Fruit fly (Drosophila melanogaster) whole organism, wandering third instar larva: ENCODE results near the gene egh.

Source experiments
- Abd-B ChIP-seq: fragments of >200 bp; optimal IDR thresholded peaks from 2 replicates; lab custom pipeline; 2017; ENCODE audit warnings: missing biosample characterization, missing genetic modification characterization
- CG32264 ChIP-seq: fragments of 200-800 bp; sonication (Bioruptor generic); optimal IDR thresholded peaks from 2 replicates; lab custom pipeline; 2016; ENCODE audit warnings: missing biosample characterization, missing genetic modification characterization
- CG9705 ChIP-seq: fragments of 200-800 bp; sonication (Bioruptor generic); optimal IDR thresholded peaks from 2 replicates; lab custom pipeline; 2018; ENCODE audit warnings: missing biosample characterization, mild to moderate bottlenecking, missing genetic modification characterization
- CrebA ChIP-seq: fragments of 200-800 bp; sonication (Bioruptor generic); optimal IDR thresholded peaks from 2 replicates; lab custom pipeline; 2016; ENCODE audit warnings: missing biosample characterization, mild to moderate bottlenecking, missing genetic modification characterization, borderline replicate concordance
- Dfd ChIP-seq: fragments of >200 bp; optimal IDR thresholded peaks from 2 replicates; lab custom pipeline; 2017; ENCODE audit warnings: missing biosample characterization, missing genetic modification characterization
- Dif ChIP-seq: fragments of 200-275, 200-300 bp; sonication (Bioruptor generic); optimal IDR thresholded peaks from 2 replicates; lab custom pipeline; 2018; ENCODE audit warnings: missing biosample characterization, missing genetic modification characterization; ENCODE audit not compliant: partially characterized antibody
- GATAd ChIP-seq: sonication (Bioruptor generic); optimal IDR thresholded peaks from 2 replicates; lab custom pipeline; 2016; ENCODE audit warnings: missing biosample characterization, missing genetic modification characterization
- HLH106 ChIP-seq: fragments of 200-800 bp; optimal IDR thresholded peaks from 3 replicates; lab custom pipeline; 2019; ENCODE audit warnings: missing biosample characterization, mild to moderate bottlenecking, missing genetic modification characterization, moderate library complexity
- Hnf4 ChIP-seq: fragments of 200-800 bp; sonication (Bioruptor generic); optimal IDR thresholded peaks from 2 replicates; lab custom pipeline; 2016; ENCODE audit warnings: missing biosample characterization, mild to moderate bottlenecking, missing genetic modification characterization
- Hr78 ChIP-seq: fragments of >200 bp; optimal IDR thresholded peaks from 2 replicates; lab custom pipeline; 2017; ENCODE audit warnings: missing biosample characterization, missing genetic modification characterization
- Hr83 ChIP-seq: fragments of 200-300 bp; sonication (Bioruptor generic); optimal IDR thresholded peaks from 2 replicates; lab custom pipeline; 2016; ENCODE audit warnings: missing biosample characterization, mild to moderate bottlenecking, missing genetic modification characterization, moderate library complexity; ENCODE audit not compliant: poor library complexity, severe bottlenecking
- Jra ChIP-seq: sonication (Bioruptor generic); optimal IDR thresholded peaks from 2 replicates; lab custom pipeline; 2016; ENCODE audit warnings: missing biosample characterization, missing genetic modification characterization
- Mio ChIP-seq: sonication (Bioruptor generic); optimal IDR thresholded peaks from 2 replicates; lab custom pipeline; 2016; ENCODE audit warnings: missing biosample characterization, missing genetic modification characterization
- Myc ChIP-seq: fragments of >200 bp; optimal IDR thresholded peaks from 2 replicates; lab custom pipeline; 2017
- OdsH ChIP-seq: fragments of 200-800 bp; sonication (Bioruptor generic); optimal IDR thresholded peaks from 2 replicates; lab custom pipeline; 2016; ENCODE audit warnings: missing biosample characterization, mild to moderate bottlenecking, missing genetic modification characterization
- Rel ChIP-seq, 2 experiments: fragments of 200-800 bp; sonication (Bioruptor generic) in 1 of 2; optimal IDR thresholded peaks; 2 replicates in 1 of 2; 3 replicates in 1 of 2; lab custom pipeline; 2016 to 2019; ENCODE audit warnings: mild to moderate bottlenecking in 2 of 2, missing biosample characterization in 2 of 2, missing genetic modification characterization in 2 of 2, moderate library complexity in 1 of 2
- Sp1 ChIP-seq: fragments of 200-800 bp; sonication (Bioruptor generic); optimal IDR thresholded peaks from 3 replicates; lab custom pipeline; 2019; ENCODE audit warnings: missing biosample characterization, mild to moderate bottlenecking, missing genetic modification characterization, moderate library complexity
- Vsx2 ChIP-seq: fragments of 200-300, 225-300 bp; sonication (Bioruptor generic); optimal IDR thresholded peaks from 2 replicates; lab custom pipeline; 2018; ENCODE audit warnings: missing biosample characterization, missing genetic modification characterization; ENCODE audit not compliant: partially characterized antibody
- br ChIP-seq: fragments of 200-800 bp; sonication (Bioruptor generic); optimal IDR thresholded peaks from 2 replicates; lab custom pipeline; 2016; ENCODE audit warnings: missing biosample characterization, missing genetic modification characterization
- brk ChIP-seq: fragments of 200-800 bp; sonication (Bioruptor generic); optimal IDR thresholded peaks from 2 replicates; lab custom pipeline; 2016; ENCODE audit warnings: missing biosample characterization, mild to moderate bottlenecking, missing genetic modification characterization
- dl ChIP-seq, 2 experiments: fragments of 175-275, 200-275 bp in 1 of 2; fragments of 200-275 bp in 1 of 2; sonication (Bioruptor generic); optimal IDR thresholded peaks; lab custom pipeline; 2018; ENCODE audit warnings: mild to moderate bottlenecking in 2 of 2, missing biosample characterization in 2 of 2, missing genetic modification characterization in 2 of 2, moderate library complexity in 2 of 2; ENCODE audit not compliant: partially characterized antibody in 2 of 2, insufficient read depth in 1 of 2
- dmrt93B ChIP-seq: fragments of 200-800 bp; sonication (Bioruptor generic); optimal IDR thresholded peaks from 2 replicates; lab custom pipeline; 2018; ENCODE audit warnings: missing biosample characterization, mild to moderate bottlenecking, missing genetic modification characterization
- dsf ChIP-seq: sonication (Bioruptor generic); optimal IDR thresholded peaks from 2 replicates; lab custom pipeline; 2016; ENCODE audit warnings: missing biosample characterization, missing genetic modification characterization, borderline replicate concordance
- ey ChIP-seq: fragments of 200-800 bp; sonication (Bioruptor generic); optimal IDR thresholded peaks from 2 replicates; lab custom pipeline; 2016; ENCODE audit warnings: missing biosample characterization, missing genetic modification characterization
- foxo ChIP-seq, 2 experiments: fragments of 200-800 bp; sonication (Bioruptor generic); optimal IDR thresholded peaks; 2 replicates in 1 of 2; 3 replicates in 1 of 2; lab custom pipeline; 2016 to 2017; ENCODE audit warnings: missing biosample characterization in 2 of 2, missing genetic modification characterization in 2 of 2
- fru ChIP-seq: fragments of 200-800 bp; sonication (Bioruptor generic); optimal IDR thresholded peaks from 3 replicates; lab custom pipeline; 2016; ENCODE audit warnings: missing biosample characterization, mild to moderate bottlenecking, missing genetic modification characterization
- h ChIP-seq: fragments of 200-800 bp; sonication (Bioruptor generic); optimal IDR thresholded peaks from 3 replicates; lab custom pipeline; 2016; ENCODE audit warnings: missing biosample characterization, mild to moderate bottlenecking, missing genetic modification characterization
- jim ChIP-seq: fragments of 175-275, 200-325 bp; sonication (Bioruptor generic); optimal IDR thresholded peaks from 2 replicates; lab custom pipeline; 2016; ENCODE audit warnings: missing biosample characterization, mild to moderate bottlenecking, missing genetic modification characterization
- lola ChIP-seq: fragments of >200 bp; optimal IDR thresholded peaks from 2 replicates; lab custom pipeline; 2017; ENCODE audit warnings: missing biosample characterization, missing genetic modification characterization
- pan ChIP-seq: fragments of >200 bp; optimal IDR thresholded peaks from 2 replicates; lab custom pipeline; 2017
- psq ChIP-seq: fragments of 200-800 bp; sonication (Bioruptor generic); optimal IDR thresholded peaks from 3 replicates; lab custom pipeline; 2017; ENCODE audit warnings: missing biosample characterization, mild to moderate bottlenecking, missing genetic modification characterization, moderate library complexity
- rgr ChIP-seq: fragments of 200-800 bp; sonication (Bioruptor generic); optimal IDR thresholded peaks from 3 replicates; lab custom pipeline; 2016; ENCODE audit warnings: missing biosample characterization, mild to moderate bottlenecking, missing genetic modification characterization
- sage ChIP-seq: fragments of 200-800 bp; sonication (Bioruptor generic); optimal IDR thresholded peaks from 2 replicates; lab custom pipeline; 2016; ENCODE audit warnings: missing biosample characterization, mild to moderate bottlenecking, missing genetic modification characterization
- sv ChIP-seq: fragments of 200-800 bp; sonication (Bioruptor generic); optimal IDR thresholded peaks from 3 replicates; lab custom pipeline; 2016; ENCODE audit warnings: missing biosample characterization, missing genetic modification characterization
- tai ChIP-seq: sonication (Bioruptor generic); optimal IDR thresholded peaks from 2 replicates; lab custom pipeline; 2016; ENCODE audit warnings: missing biosample characterization, missing genetic modification characterization
- usp ChIP-seq: fragments of >200 bp; optimal IDR thresholded peaks from 2 replicates; lab custom pipeline; 2017; ENCODE audit warnings: missing biosample characterization, missing genetic modification characterization
- woc ChIP-seq: sonication (Bioruptor generic); optimal IDR thresholded peaks from 2 replicates; lab custom pipeline; 2016; ENCODE audit warnings: missing biosample characterization, mild to moderate bottlenecking, missing genetic modification characterization

Gene egh

DNA sequence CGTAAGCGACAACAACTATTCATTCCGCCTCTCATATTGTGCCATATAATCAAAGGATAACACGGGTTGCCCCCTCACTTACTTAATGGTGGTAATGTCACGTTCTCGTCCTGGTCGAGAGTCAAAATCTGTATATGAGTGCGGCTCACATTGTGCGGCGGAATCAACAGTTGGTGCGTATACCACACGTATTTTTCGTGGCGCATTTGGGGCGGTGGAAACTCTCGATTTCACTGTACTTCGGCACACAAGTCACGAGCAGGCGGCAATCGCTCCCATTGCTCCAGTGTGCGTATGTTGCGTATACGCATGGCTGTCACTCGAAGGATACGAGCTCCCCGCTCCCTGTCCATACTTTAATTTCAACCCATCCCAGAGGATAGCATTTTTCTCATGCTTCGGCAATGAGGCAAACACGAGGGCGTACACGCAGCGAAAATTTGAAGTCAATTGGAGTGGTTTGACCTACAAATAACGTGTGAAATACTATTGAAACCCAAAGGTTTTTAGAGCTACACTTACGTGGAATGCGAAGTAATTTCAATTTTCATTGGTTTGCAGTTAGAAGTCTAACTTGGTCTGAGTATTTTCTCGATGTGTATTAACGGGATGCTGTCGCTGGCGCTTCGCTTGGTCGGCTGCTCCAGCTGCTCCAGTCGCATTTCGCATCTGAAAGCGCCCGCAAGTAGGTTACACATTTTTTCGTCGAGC is 6.4 kb upstream of the egh start:
- TF ChIP-seq dsf (GFP tag; lab: Kevin White, UChicago) (no peak), br (no peak), rgr (GFP tag; lab: Kevin White, UChicago) (peak; percentile 19), jim (GFP tag; lab: Kevin White, UChicago) (no peak), h (GFP tag; lab: Kevin White, UChicago) (peak; percentile 38), fru (GFP tag; lab: Kevin White, UChicago) (peak; percentile 36), HLH106 (no peak), OdsH (peak; percentile 10), ey (peak; percentile 27), psq (GFP tag; lab: Kevin White, UChicago) (peak; percentile 2), dl (GFP tag; optimal IDR thresholded peaks at IDR 0.05; lab: Kevin White, UChicago; ENCODE audit: insufficient read depth in 1 of 2, partially characterized antibody in 2 of 2) (no peak), sv (peak; percentile 58), foxo (GFP tag; optimal IDR thresholded peaks at IDR 0.05; lab: Kevin White, UChicago) (peak in 1 of 2 experiments; percentile 44), Dfd (GFP tag; lab: Kevin White, UChicago) (no peak), dmrt93B (no peak)

dm6 chrX:2585055-2585715 is 3.1 kb upstream of the egh start, which contains the start of gene CG13760:
Gene CG13760 (minus strand): TSS chrX:2585699.
- TF ChIP-seq foxo (GFP tag; optimal IDR thresholded peaks at IDR 0.05; lab: Kevin White, UChicago) (peak in 1 of 2 experiments; percentile 13), HLH106 (no peak), brk (GFP tag; lab: Kevin White, UChicago) (no peak), Myc (lab: Kevin White, UChicago) (no peak)
- TF ChIP-seq, all 38 proteins: peak for 1

DNA sequence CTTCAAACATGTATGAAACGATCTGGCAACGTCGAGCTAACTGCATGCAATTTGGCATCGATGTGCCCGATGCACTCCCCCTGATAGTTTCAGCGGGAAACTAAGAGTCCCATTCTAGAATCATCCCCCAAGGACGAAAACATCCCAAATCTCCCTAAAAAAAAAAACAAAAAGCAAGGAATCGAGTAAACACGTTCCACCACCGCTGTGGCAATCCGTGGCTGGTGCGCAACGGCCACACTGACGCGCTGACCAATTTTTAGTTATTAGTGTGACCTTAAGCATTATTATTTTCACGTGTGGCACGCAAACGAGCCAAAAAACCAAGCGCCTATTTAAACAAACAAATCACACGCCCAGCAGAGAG is 2.6 kb upstream of the egh start, which contains the start of gene wds:
Gene wds, plus strand, starts transcription at position 265 of the 367 bp plus-strand sequence.
- TF ChIP-seq Sp1 (GFP tag; lab: Kevin White, UChicago) (no peak), sv (no peak), tai (GFP tag; lab: Kevin White, UChicago) (no peak)

DNA sequence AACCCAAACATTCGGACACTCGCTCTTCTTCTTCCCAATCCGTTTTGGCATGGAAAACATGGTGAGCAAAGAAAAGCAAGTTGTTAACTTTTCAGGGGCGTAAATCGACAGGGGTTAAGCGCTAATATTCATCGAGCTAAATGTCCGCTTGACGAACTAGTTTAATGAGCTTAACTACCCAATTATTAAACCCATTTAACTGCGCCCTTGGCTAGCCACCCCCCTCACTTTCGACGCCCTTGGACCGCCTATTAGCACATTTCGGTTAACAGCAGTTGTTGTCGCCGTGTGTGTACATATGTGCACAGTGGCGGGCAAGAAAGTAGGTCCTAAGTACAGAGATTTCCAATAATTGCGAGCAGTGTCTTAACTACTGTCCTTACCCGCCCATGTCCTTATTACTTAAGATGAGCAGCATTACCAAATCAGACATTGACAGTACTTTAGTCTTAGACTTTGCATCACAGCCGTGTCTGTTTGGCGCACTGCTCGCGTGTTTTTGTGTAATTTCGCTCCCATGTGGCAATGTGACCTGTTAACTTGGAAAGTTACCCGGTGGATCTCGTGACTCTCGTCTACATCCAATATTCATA is 1.2 kb downstream of the egh start:
- TF ChIP-seq dsf (GFP tag; lab: Kevin White, UChicago) (peak; percentile 64), sv (peak; percentile 89), jim (GFP tag; lab: Kevin White, UChicago) (peak; percentile 42), dl (GFP tag; optimal IDR thresholded peaks at IDR 0.05; lab: Kevin White, UChicago; ENCODE audit: insufficient read depth in 1 of 2, partially characterized antibody in 2 of 2) (no peak), tai (GFP tag; lab: Kevin White, UChicago) (no peak), pan (no peak), usp (GFP tag; lab: Kevin White, UChicago) (no peak), brk (GFP tag; lab: Kevin White, UChicago) (no peak), ey (peak; percentile 97), Sp1 (GFP tag; lab: Kevin White, UChicago) (peak; percentile 88), fru (GFP tag; lab: Kevin White, UChicago) (peak; percentile 96), CG32264 (GFP tag; lab: Kevin White, UChicago) (peak; percentile 90), Jra (peak; percentile 84), CrebA (no peak), h (GFP tag; lab: Kevin White, UChicago) (peak; percentile 96), Myc (lab: Kevin White, UChicago) (no peak), woc (GFP tag; lab: Kevin White, UChicago) (peak; percentile 85), rgr (GFP tag; lab: Kevin White, UChicago) (peak; percentile 97), OdsH (peak; percentile 95), Mio (peak; percentile 84), foxo (GFP tag; optimal IDR thresholded peaks at IDR 0.05; lab: Kevin White, UChicago) (peak; percentile 83 to 98), Hnf4 (GFP tag; lab: Kevin White, UChicago) (peak; percentile 95), Abd-B (GFP tag; lab: Kevin White, UChicago) (no peak), CG9705 (peak; percentile 36), psq (GFP tag; lab: Kevin White, UChicago) (peak; percentile 89), Hr83 (GFP tag; lab: Kevin White, UChicago) (peak; percentile 93), Dif (GFP tag; lab: Kevin White, UChicago) (no peak), lola (GFP tag; lab: Kevin White, UChicago) (no peak), HLH106 (peak; percentile 94), GATAd (GFP tag; lab: Kevin White, UChicago) (peak; percentile 72), Hr78 (GFP tag; lab: Kevin White, UChicago) (no peak), sage (GFP tag; lab: Kevin White, UChicago) (peak; percentile 90), Rel (GFP tag; optimal IDR thresholded peaks at IDR 0.05; lab: Kevin White, UChicago) (peak; percentile 55), Rel (tag; optimal IDR thresholded peaks at IDR 0.05; lab: Kevin White, UChicago) (peak; percentile 40), dmrt93B (peak; percentile 93), Dfd (GFP tag; lab: Kevin White, UChicago) (no peak), Vsx2 (GFP tag; lab: Kevin White, UChicago) (no peak)
